Worm (Caenorhabditis elegans) whole organism, young adult: ENCODE results near the gene ugtp-1.

ENCODE experiments used
- F57A8.1 ChIP-seq: fragments of 200-800 bp; sonication (Bioruptor generic); optimal IDR thresholded peaks from 2 replicates; lab custom pipeline; 2018; ENCODE audit warnings: mild to moderate bottlenecking, missing genetic modification characterization, moderate library complexity, missing compliant biosample characterization
- ceh-40 ChIP-seq: fragments of 200-800 bp; sonication (Bioruptor generic); IDR thresholded peaks from 2 replicates; pipeline ENCODE4 v1.3.6; 2022; ENCODE audit warnings: missing genetic modification characterization, missing compliant biosample characterization
- egl-44 ChIP-seq: fragments of 200-800 bp; sonication (Bioruptor generic); IDR thresholded peaks from 2 replicates; pipeline ENCODE4 v1.3.6; 2022; ENCODE audit warnings: missing genetic modification reagents, missing genetic modification characterization, missing compliant biosample characterization
- lag-1 ChIP-seq: fragments of 200-800 bp; sonication (Bioruptor generic); IDR thresholded peaks from 2 replicates; pipeline ENCODE4 v1.3.6; 2022; ENCODE audit warnings: missing genetic modification reagents, missing genetic modification characterization, missing compliant biosample characterization
- lin-35 ChIP-seq, 3 experiments: fragments of 150-350 bp in 2 of 3; sonication (generic microtip) in 1 of 3; optimal IDR thresholded peaks; 2 replicates each; lab custom pipeline; 2014 to 2018; ENCODE audit warnings: missing biosample characterization in 3 of 3, missing genetic modification characterization in 3 of 3, missing genetic modification reagents in 3 of 3
- snpc-4 ChIP-seq, 5 experiments: fragments of 150-350 bp in 1 of 5; sonication (generic microtip) in 4 of 5; optimal IDR thresholded peaks; 2 replicates each; lab custom pipeline; 2014 to 2018; ENCODE audit warnings: missing genetic modification characterization in 5 of 5, missing biosample characterization in 3 of 5, antibody characterized with exemption in 2 of 5, mild to moderate bottlenecking in 2 of 5, missing compliant biosample characterization in 2 of 5, missing genotype in 2 of 5, moderate library complexity in 2 of 5, missing genetic modification reagents in 1 of 5
- unc-62 ChIP-seq: fragments of 150-350 bp; optimal IDR thresholded peaks from 2 replicates; lab custom pipeline; 2014; ENCODE audit warnings: missing biosample characterization, missing genetic modification reagents, missing genetic modification characterization
- ztf-28 ChIP-seq: fragments of 200-800 bp; sonication (Bioruptor generic); IDR thresholded peaks from 2 replicates; pipeline ENCODE4 v1.3.6; 2022; ENCODE audit warnings: missing genetic modification reagents, missing genetic modification characterization, missing compliant biosample characterization

- TF ChIP-seq ztf-28: no peak
- TF ChIP-seq lag-1: no peak
- TF ChIP-seq ceh-40 (GFP tag; lab: Robert Waterston, UW): no peak
- TF ChIP-seq F57A8.1 (GFP tag; lab: Kevin White, UChicago): no peak
- no peak for TF ChIP-seq unc-62 (GFP tag; lab: Kevin White, UChicago)
- no peak for TF ChIP-seq lin-35 (GFP tag; optimal IDR thresholded peaks at IDR 0.05; lab: Kevin White, UChicago)
- no peak for TF ChIP-seq snpc-4 (GFP tag; optimal IDR thresholded peaks at IDR 0.05; lab: Kevin White, UChicago)
- peak in 1 of 4 experiments; percentile 14 for TF ChIP-seq snpc-4 (tag; optimal IDR thresholded peaks at IDR 0.05; lab: Kevin White, UChicago)
- TF ChIP-seq egl-44 (GFP tag; lab: Robert Waterston, UW): no peak
These were observed 25.3 kb downstream of the ugtp-1 start for ce11 chrIII:8725224-8725623.
